Fruit fly (Drosophila melanogaster) whole organism, prepupa: ENCODE data around the gene S6k.
A peak's percentile ranks its signal among the peaks of the same experiment; 100 is the strongest.

ENCODE experiments used
- CG11762 ChIP-seq: fragments of 200-800 bp; sonication (Bioruptor generic); optimal IDR thresholded peaks from 3 replicates; lab custom pipeline; 2016; ENCODE audit warnings: missing biosample characterization, missing genetic modification characterization; ENCODE audit not compliant: insufficient read depth
- Hr4 ChIP-seq: fragments of 200-800 bp; sonication (Bioruptor generic); optimal IDR thresholded peaks from 3 replicates; lab custom pipeline; 2016; ENCODE audit warnings: missing biosample characterization, missing genetic modification characterization
- lz ChIP-seq: fragments of 200-800 bp; sonication (Bioruptor generic); optimal IDR thresholded peaks from 3 replicates; lab custom pipeline; 2016; ENCODE audit warnings: missing biosample characterization, missing genetic modification characterization

- TF ChIP-seq CG11762 (GFP tag; lab: Kevin White, UChicago) (no peak), lz (GFP tag; lab: Kevin White, UChicago) (peak; percentile 47), Hr4 (GFP tag; lab: Kevin White, UChicago) (peak; percentile 51)
These were observed 8.6 kb upstream of the S6k start for dm6 chr3L:5819310-5819709.
